Worm (Caenorhabditis elegans) whole organism, L4 larva: ENCODE data around the gene C54F6.20.

ENCODE experiments used
- egl-27 ChIP-seq: sonication (generic microtip); optimal IDR thresholded peaks from 3 replicates; lab custom pipeline; 2017; ENCODE audit warnings: missing biosample characterization, missing genetic modification reagents, missing genetic modification characterization
- lsy-2 ChIP-seq, 2 experiments: fragments of 150-350 bp in 1 of 2; sonication (generic microtip) in 1 of 2; optimal IDR thresholded peaks; 2 replicates each; lab custom pipeline; 2014 to 2017; ENCODE audit warnings: missing biosample characterization in 2 of 2, missing genetic modification characterization in 2 of 2
- unc-62 ChIP-seq, 3 experiments: fragments of 150-350 bp in 1 of 3; sonication (generic microtip); optimal IDR thresholded peaks in 2 of 3; peaks in 1 of 3; 1 replicate in 1 of 3; 2 replicates in 2 of 3; lab custom pipeline; 2014 to 2017; ENCODE audit warnings: missing biosample characterization in 3 of 3, missing genetic modification characterization in 3 of 3, missing genetic modification reagents in 3 of 3, missing genotype in 1 of 3

- TF ChIP-seq unc-62 (GFP tag; optimal IDR thresholded peaks at IDR 0.05 in 1 of 2; lab: Kevin White, UChicago) (no peak), unc-62 (tag; optimal IDR thresholded peaks at IDR 0.05; lab: Kevin White, UChicago) (no peak), egl-27 (tag; lab: Kevin White, UChicago) (no peak), lsy-2 (tag; optimal IDR thresholded peaks at IDR 0.05; lab: Kevin White, UChicago) (no peak)
Measured at ce11 chrV:7508566-7509044, 15.9 kb upstream of the C54F6.20 start, which contains the start of the genes str-31 and nhr-172.
